Fruit fly (Drosophila melanogaster): ENCODE results near the gene CG13946.

Gene CG13946

dm6 chr2L:819315-820032, 43.1 kb downstream of the CG13946 start, which contains the start of the genes PGAP2 and Clp (continued):
- TF ChIP-seq CG34376 (GFP tag; optimal IDR thresholded peaks at IDR 0.05) (no peak), CG9437 (GFP tag; optimal IDR thresholded peaks at IDR 0.05) (peak; percentile 98), Opbp (GFP tag; IDR thresholded peaks at IDR 0.05; ENCODE audit: partially characterized antibody) (no peak), dimm (GFP tag; IDR thresholded peaks at IDR 0.05) (peak; percentile 44; the same call in 1 of the 2 replicates), hth (optimal IDR thresholded peaks at IDR 0.05) (no peak), lmd (GFP tag; IDR thresholded peaks at IDR 0.05) (peak; percentile 84), CG5180 (GFP tag; optimal IDR thresholded peaks at IDR 0.05) (peak; percentile 46), CG12299 (tag; optimal IDR thresholded peaks at IDR 0.05) (peak; percentile 45), CG1792 (GFP tag; optimal IDR thresholded peaks at IDR 0.05) (no peak), dati (GFP tag; IDR thresholded peaks at IDR 0.05) (no peak), CG30020 (tag; optimal IDR thresholded peaks at IDR 0.05) (peak; percentile 60), CG10147 (GFP tag; optimal IDR thresholded peaks at IDR 0.05) (peak; percentile 38), crp (GFP tag; optimal IDR thresholded peaks at IDR 0.05) (peak in 1 of 2 experiments; percentile 51), otp (GFP tag; IDR thresholded peaks at IDR 0.05) (0 out of 3 replicates have a peak, but pooled peaks have one; percentile 26), CG10431 (GFP tag; optimal IDR thresholded peaks at IDR 0.05) (no peak), CG10321 (GFP tag; IDR thresholded peaks at IDR 0.05) (no peak), Mes4 (GFP tag; optimal IDR thresholded peaks at IDR 0.05) (no peak), luna (GFP tag; optimal IDR thresholded peaks at IDR 0.05) (no peak), odd (GFP tag; optimal IDR thresholded peaks at IDR 0.05) (no peak), Doc2 (GFP tag; IDR thresholded peaks at IDR 0.05) (no peak), NC2β (GFP tag; optimal IDR thresholded peaks at IDR 0.05) (no peak), maf-S (GFP tag; optimal IDR thresholded peaks at IDR 0.05) (peak; percentile 3), wdn (GFP tag; IDR thresholded peaks at IDR 0.05) (no peak), fd64A (GFP tag; optimal IDR thresholded peaks at IDR 0.05) (no peak), CG4617 (GFP tag; optimal IDR thresholded peaks at IDR 0.05; ENCODE audit: borderline replicate concordance) (peak; percentile 61), CoRest (tag; optimal IDR thresholded peaks at IDR 0.05) (peak; percentile 87), CG2116 (GFP tag; optimal IDR thresholded peaks at IDR 0.05) (peak; percentile 72), hkb (optimal IDR thresholded peaks at IDR 0.05) (no peak), hkb (GFP tag; IDR thresholded peaks at IDR 0.05) (peak; percentile 58; the same call in 1 of the 2 replicates), CG17186 (GFP tag; optimal IDR thresholded peaks at IDR 0.05) (peak; percentile 48), CG8478 (optimal IDR thresholded peaks at IDR 0.05) (no peak), CG17612 (GFP tag; IDR thresholded peaks at IDR 0.05) (0 out of 2 replicates have a peak, but pooled peaks have one; percentile 22), CG9797 (GFP tag; optimal IDR thresholded peaks at IDR 0.05) (peak; percentile 9), H15 (GFP tag; IDR thresholded peaks at IDR 0.05) (peak; percentile 73), CG4730 (GFP tag; IDR thresholded peaks at IDR 0.05) (peak; percentile 65), YL-1 (GFP tag; optimal IDR thresholded peaks at IDR 0.05) (no peak), sd (tag; optimal IDR thresholded peaks at IDR 0.05) (no peak), CG6765 (GFP tag; optimal IDR thresholded peaks at IDR 0.05) (no peak), klu (GFP tag; IDR thresholded peaks at IDR 0.05) (peak; percentile 76), CG13287 (GFP tag; IDR thresholded peaks at IDR 0.05; ENCODE audit: partially characterized antibody) (peak; percentile 70; the same call in 1 of the 2 replicates), CG4404 (GFP tag; IDR thresholded peaks at IDR 0.05) (peak; percentile 71), Dip3 (GFP tag; optimal IDR thresholded peaks at IDR 0.05) (no peak), sug (tag; optimal IDR thresholded peaks at IDR 0.05) (peak; percentile 76), CG4820 (GFP tag; optimal IDR thresholded peaks at IDR 0.05) (peak; percentile 55), tx (GFP tag; optimal IDR thresholded peaks at IDR 0.05) (no peak), CG31388 (GFP tag; optimal IDR thresholded peaks at IDR 0.05) (peak; percentile 34), CG17829 (tag; optimal IDR thresholded peaks at IDR 0.05) (peak; percentile 68), sim (GFP tag; IDR thresholded peaks at IDR 0.05) (no peak), zen2 (GFP tag; IDR thresholded peaks at IDR 0.05; ENCODE audit: partially characterized antibody) (no peak), Vsx1 (GFP tag; optimal IDR thresholded peaks at IDR 0.05) (no peak)

Measured in whole organism, embryonic.